Fruit fly (Drosophila melanogaster): ENCODE data around the gene CG34150.

- TF ChIP-seq CG32121 (GFP tag; IDR thresholded peaks at IDR 0.05) (no peak), CG14655 (GFP tag; optimal IDR thresholded peaks at IDR 0.05) (no peak), fd96Ca (GFP tag; IDR thresholded peaks at IDR 0.05) (no peak), CG13204 (GFP tag; optimal IDR thresholded peaks at IDR 0.05) (no peak), CG17806 (tag; optimal IDR thresholded peaks at IDR 0.05) (no peak), gl (tag; optimal IDR thresholded peaks at IDR 0.05) (no peak), Pif1A (GFP tag; optimal IDR thresholded peaks at IDR 0.05) (no peak), CG10348 (GFP tag; IDR thresholded peaks at IDR 0.05) (no peak)
These were observed 45.6 kb downstream of the CG34150 start, which contains the start of gene ppk22 for dm6 chr3R:24859701-24860100.

All from whole organism, pupa.